Fruit fly (Drosophila melanogaster) whole organism, embryonic: Measurements from ENCODE around the gene Rpn10.

Experiments
- Adf1 ChIP-seq: fragments of 200-800 bp; sonication (Bioruptor generic); IDR thresholded peaks from 2 replicates; pipeline ENCODE4 v1.3.6; 2022; ENCODE audit warnings: missing biosample characterization, missing genetic modification characterization
- Atf3 ChIP-seq: fragments of 200-800 bp; sonication (Bioruptor generic); optimal IDR thresholded peaks from 3 replicates; lab custom pipeline; 2016; ENCODE audit warnings: missing biosample characterization, missing genetic modification characterization
- B-H2 ChIP-seq: fragments of 200-800 bp; sonication (Bioruptor generic); optimal IDR thresholded peaks from 2 replicates; lab custom pipeline; 2018; ENCODE audit warnings: missing biosample characterization, mild to moderate bottlenecking, missing genetic modification characterization
- Blimp-1 ChIP-seq: fragments of 200-800 bp; sonication (Bioruptor generic); optimal IDR thresholded peaks from 3 replicates; lab custom pipeline; 2018; ENCODE audit warnings: missing biosample characterization, missing genetic modification characterization, mild to moderate bottlenecking, moderate library complexity, missing genetic modification reagents
- CG10979 ChIP-seq: fragments of 200-800 bp; sonication (Bioruptor generic); optimal IDR thresholded peaks from 2 replicates; lab custom pipeline; 2018; ENCODE audit warnings: missing biosample characterization, mild to moderate bottlenecking, missing genetic modification characterization, moderate library complexity
- CG12942 ChIP-seq: fragments of 200-800 bp; sonication (Bioruptor generic); optimal IDR thresholded peaks from 3 replicates; lab custom pipeline; 2016; ENCODE audit warnings: missing biosample characterization, missing genetic modification characterization
- CG14860 ChIP-seq: fragments of 200-800 bp; sonication (Bioruptor generic); IDR thresholded peaks from 3 replicates; pipeline ENCODE4 v1.3.6; 2022; ENCODE audit warnings: missing biosample characterization, missing genetic modification characterization; ENCODE audit not compliant: partially characterized antibody
- CG17385 ChIP-seq: fragments of 200-800 bp; sonication (Bioruptor generic); optimal IDR thresholded peaks from 3 replicates; lab custom pipeline; 2018; ENCODE audit warnings: missing biosample characterization, mild to moderate bottlenecking, missing genetic modification characterization
- CG18599 ChIP-seq: fragments of 200-800 bp; sonication (Bioruptor generic); optimal IDR thresholded peaks from 3 replicates; lab custom pipeline; 2017; ENCODE audit warnings: missing biosample characterization, missing genetic modification characterization, mild to moderate bottlenecking, moderate library complexity, missing genetic modification reagents
- CG2120 ChIP-seq: fragments of 200-800 bp; sonication (Bioruptor generic); optimal IDR thresholded peaks from 3 replicates; lab custom pipeline; 2016; ENCODE audit warnings: missing biosample characterization, missing genetic modification characterization
- CG3065 ChIP-seq: fragments of 200-800 bp; sonication (Bioruptor generic); optimal IDR thresholded peaks from 2 replicates; lab custom pipeline; 2016; ENCODE audit warnings: missing biosample characterization, missing genetic modification characterization
- CG3847 ChIP-seq: fragments of 200-800 bp; sonication (Bioruptor generic); IDR thresholded peaks from 2 replicates; pipeline ENCODE4 v1.3.6; 2022; ENCODE audit warnings: missing biosample characterization, missing genetic modification characterization
- CG4617 ChIP-seq: fragments of 200-800 bp; sonication (Bioruptor generic); optimal IDR thresholded peaks from 3 replicates; lab custom pipeline; 2016; ENCODE audit warnings: missing biosample characterization, missing genetic modification characterization, borderline replicate concordance
- CG8089 ChIP-seq: fragments of 200-800 bp; sonication (Bioruptor generic); optimal IDR thresholded peaks from 3 replicates; lab custom pipeline; 2016; ENCODE audit warnings: missing biosample characterization, missing genetic modification characterization
- CHES-1-like ChIP-seq: fragments of 200-800 bp; sonication (Bioruptor generic); optimal IDR thresholded peaks from 2 replicates; lab custom pipeline; 2016; ENCODE audit warnings: missing biosample characterization, missing genetic modification characterization
- E2f2 ChIP-seq: fragments of 200-800 bp; sonication (Bioruptor generic); IDR thresholded peaks from 2 replicates; pipeline ENCODE4 v1.3.6; 2022; ENCODE audit warnings: missing biosample characterization, missing genetic modification characterization
- HLH54F ChIP-seq: fragments of 200-800 bp; sonication (Bioruptor generic); optimal IDR thresholded peaks from 3 replicates; lab custom pipeline; 2016; ENCODE audit warnings: missing biosample characterization, missing genetic modification characterization
- Mrtf ChIP-seq: fragments of 200-800 bp; sonication (Bioruptor generic); IDR thresholded peaks from 3 replicates; pipeline ENCODE4 v1.3.6; 2022; ENCODE audit warnings: missing biosample characterization, missing genetic modification characterization
- Neu2 ChIP-seq: fragments of 200-800 bp; sonication (Bioruptor generic); optimal IDR thresholded peaks from 3 replicates; lab custom pipeline; 2016; ENCODE audit warnings: missing biosample characterization, missing genetic modification characterization, borderline replicate concordance
- Pdp1 ChIP-seq, 2 experiments: fragments of 200-800 bp; sonication (Bioruptor generic); optimal IDR thresholded peaks; 3 replicates each; lab custom pipeline; 2016; ENCODE audit warnings: missing biosample characterization in 2 of 2, missing genetic modification characterization in 2 of 2, mild to moderate bottlenecking in 1 of 2, moderate library complexity in 1 of 2
- Ptx1 ChIP-seq: fragments of 200-800 bp; sonication (Bioruptor generic); IDR thresholded peaks from 2 replicates; pipeline ENCODE4 v1.3.6; 2022; ENCODE audit warnings: missing biosample characterization, missing genetic modification characterization
- Rfx ChIP-seq: fragments of 200-800 bp; sonication (Bioruptor generic); IDR thresholded peaks from 2 replicates; pipeline ENCODE4 v1.3.6; 2022; ENCODE audit warnings: missing biosample characterization, missing genetic modification characterization
- Scr ChIP-seq: fragments of 200-800 bp; sonication (Bioruptor generic); IDR thresholded peaks from 2 replicates; pipeline ENCODE4 v1.3.6; 2022; ENCODE audit warnings: missing biosample characterization, missing genetic modification characterization; ENCODE audit not compliant: partially characterized antibody
- Tbp ChIP-seq: fragments of >200 bp; optimal IDR thresholded peaks from 2 replicates; lab custom pipeline; 2018; ENCODE audit warnings: missing biosample characterization, missing genetic modification characterization
- ab ChIP-seq: fragments of 200-800 bp; sonication (Bioruptor generic); optimal IDR thresholded peaks from 2 replicates; lab custom pipeline; 2016; ENCODE audit warnings: missing biosample characterization, missing genetic modification characterization
- btn ChIP-seq: fragments of 200-800 bp; sonication (Bioruptor generic); optimal IDR thresholded peaks from 2 replicates; lab custom pipeline; 2016; ENCODE audit warnings: missing biosample characterization, missing genetic modification characterization
- esg ChIP-seq: fragments of 200-800 bp; sonication (Bioruptor generic); conservative IDR thresholded peaks from 2 replicates; pipeline ENCODE4 v1.3.6; 2022; ENCODE audit warnings: missing biosample characterization, missing genetic modification characterization
- grn ChIP-seq: fragments of 200-800 bp; sonication (Bioruptor generic); optimal IDR thresholded peaks from 3 replicates; lab custom pipeline; 2017; ENCODE audit warnings: missing biosample characterization, missing genetic modification characterization
- gt ChIP-seq: fragments of 200-800 bp; sonication (Bioruptor generic); IDR thresholded peaks from 2 replicates; pipeline ENCODE4 v1.3.6; 2022; ENCODE audit warnings: missing biosample characterization, missing genetic modification characterization
- jing ChIP-seq: fragments of 200-800 bp; sonication (Bioruptor generic); optimal IDR thresholded peaks from 2 replicates; lab custom pipeline; 2018; ENCODE audit warnings: missing biosample characterization, mild to moderate bottlenecking, missing genetic modification characterization
- lmd ChIP-seq: fragments of 200-800 bp; sonication (Bioruptor generic); IDR thresholded peaks from 2 replicates; pipeline ENCODE4 v1.3.6; 2022; ENCODE audit warnings: missing biosample characterization, missing genetic modification characterization
- lola ChIP-seq, 3 experiments: fragments of >200 bp in 2 of 3; fragments of 200-800 bp in 1 of 3; sonication (Bioruptor generic) in 1 of 3; optimal IDR thresholded peaks; 2 replicates each; lab custom pipeline; 2017 to 2019; ENCODE audit warnings: missing biosample characterization in 3 of 3, missing genetic modification characterization in 3 of 3, mild to moderate bottlenecking in 1 of 3, moderate library complexity in 1 of 3
- mam ChIP-seq: fragments of 200-800 bp; sonication (Bioruptor generic); optimal IDR thresholded peaks from 3 replicates; lab custom pipeline; 2016; ENCODE audit warnings: missing biosample characterization, missing genetic modification characterization
- mirr ChIP-seq: fragments of 200-800 bp; sonication (Bioruptor generic); optimal IDR thresholded peaks from 3 replicates; lab custom pipeline; 2018; ENCODE audit warnings: missing biosample characterization, mild to moderate bottlenecking, missing genetic modification characterization
- peb ChIP-seq: fragments of 200-800 bp; sonication (Bioruptor generic); IDR thresholded peaks from 2 replicates; pipeline ENCODE4 v1.3.6; 2022; ENCODE audit warnings: missing biosample characterization, missing genetic modification characterization
- pfk ChIP-seq: fragments of 200-800 bp; sonication (Bioruptor generic); optimal IDR thresholded peaks from 2 replicates; lab custom pipeline; 2018; ENCODE audit warnings: missing biosample characterization, mild to moderate bottlenecking, missing genetic modification characterization, moderate library complexity
- sqz ChIP-seq: fragments of 200-800 bp; sonication (Bioruptor generic); optimal IDR thresholded peaks from 3 replicates; lab custom pipeline; 2018; ENCODE audit warnings: missing biosample characterization, mild to moderate bottlenecking, missing genetic modification characterization
- tgo ChIP-seq: fragments of 200-800 bp; sonication (Bioruptor generic); IDR thresholded peaks from 3 replicates; pipeline ENCODE4 v1.3.6; 2022; ENCODE audit warnings: missing biosample characterization, missing genetic modification characterization
- vnd ChIP-seq: fragments of 200-800 bp; sonication (Bioruptor generic); IDR thresholded peaks from 3 replicates; pipeline ENCODE4 v1.3.6; 2022; ENCODE audit warnings: missing biosample characterization, missing genetic modification characterization; ENCODE audit not compliant: partially characterized antibody
- zen ChIP-seq: fragments of 200-800 bp; sonication (Bioruptor generic); optimal IDR thresholded peaks from 3 replicates; lab custom pipeline; 2018; ENCODE audit warnings: missing biosample characterization, mild to moderate bottlenecking, missing genetic modification characterization, moderate library complexity

Rpn10 gene

DNA sequence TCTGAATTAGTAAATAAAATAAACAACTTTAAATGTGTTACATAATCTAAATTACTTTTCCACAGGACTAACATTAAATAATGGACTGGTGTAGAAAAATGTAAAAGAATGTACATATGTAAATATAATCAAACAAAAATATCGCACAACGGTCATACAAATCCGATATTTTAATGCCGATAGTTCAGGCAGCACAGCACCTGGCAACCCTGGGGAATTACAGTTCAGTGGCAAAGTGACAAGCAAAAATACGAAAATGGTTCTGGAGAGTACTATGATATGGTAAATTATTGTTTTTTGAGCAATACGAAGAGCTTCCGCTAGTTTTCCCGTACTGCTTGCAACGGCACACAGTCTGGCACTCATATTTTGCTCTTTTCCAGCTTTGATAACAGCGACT, at the start of gene Rpn10 (continued):
- TF ChIP-seq zen (peak; percentile 45), esg (GFP tag; lab: Robert Waterston, UW) (no peak), CG18599 (no peak), CG8089 (GFP tag; lab: Kevin White, UChicago) (no peak), mam (GFP tag; lab: Kevin White, UChicago) (peak; percentile 38), CG4617 (peak; percentile 88), Rfx (GFP tag; lab: Robert Waterston, UW) (peak; percentile 65; the same call in 1 of the 2 replicates), CHES-1-like (GFP tag; lab: Kevin White, UChicago) (peak; percentile 44), CG12942 (GFP tag; lab: Kevin White, UChicago) (no peak), CG17385 (GFP tag; lab: Kevin White, UChicago) (no peak), ab (GFP tag; lab: Kevin White, UChicago) (no peak), mirr (GFP tag; lab: Kevin White, UChicago) (no peak), peb (GFP tag; lab: Robert Waterston, UW) (no peak), jing (GFP tag; lab: Kevin White, UChicago) (no peak), sqz (GFP tag; lab: Kevin White, UChicago) (no peak), tgo (GFP tag; lab: Robert Waterston, UW) (no peak), CG10979 (tag; lab: Kevin White, UChicago) (peak; percentile 8), HLH54F (no peak), B-H2 (GFP tag; lab: Kevin White, UChicago) (peak; percentile 46), CG2120 (peak; percentile 54), btn (no peak), lmd (GFP tag; lab: Robert Waterston, UW) (no peak), Ptx1 (no peak), Mrtf (GFP tag; lab: Robert Waterston, UW) (no peak), grn (GFP tag; lab: Kevin White, UChicago) (no peak), Pdp1 (GFP tag; optimal IDR thresholded peaks at IDR 0.05; lab: Kevin White, UChicago) (peak; percentile 8 to 86), Adf1 (GFP tag; lab: Robert Waterston, UW) (no peak), vnd (peak; percentile 97), lola (GFP tag; optimal IDR thresholded peaks at IDR 0.05; lab: Kevin White, UChicago) (peak in 1 of 3 experiments; percentile 13), Tbp (GFP tag; lab: Kevin White, UChicago) (no peak), Scr (peak; percentile 97), CG3847 (GFP tag; lab: Robert Waterston, UW) (peak; percentile 80), CG14860 (GFP tag; lab: Robert Waterston, UW) (peak; percentile 97), pfk (peak; percentile 69), E2f2 (GFP tag; lab: Robert Waterston, UW) (peak; percentile 58)
- TF ChIP-seq, all 482 proteins: peak for 139

DNA sequence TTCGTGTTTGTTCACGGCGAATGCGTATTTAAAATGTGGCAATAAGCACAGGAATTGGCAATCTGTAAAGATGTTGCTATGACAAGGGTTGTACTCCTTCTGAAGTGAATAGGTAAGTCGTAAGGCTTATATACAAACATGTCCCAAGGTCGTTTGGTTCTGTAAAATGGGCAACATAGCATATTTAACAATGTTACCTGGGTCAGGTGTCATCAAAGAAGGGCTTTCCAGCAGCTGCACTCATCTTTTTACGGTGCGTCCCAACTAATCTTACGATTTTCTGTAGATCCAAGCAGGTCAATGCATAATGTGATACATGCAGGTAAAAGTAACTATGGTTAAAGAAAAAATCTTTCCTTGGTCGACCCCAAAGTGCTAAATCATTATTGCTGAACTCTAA, 46.3 kb upstream of the Rpn10 start, which contains the start of gene Neu2:
Gene Neu2, minus strand, starts transcription at position 101 of the 400 bp plus-strand sequence.
- TF ChIP-seq CG3065 (GFP tag; lab: Kevin White, UChicago) (no peak), Neu2 (peak; percentile 9), Atf3 (GFP tag; lab: Kevin White, UChicago) (no peak), gt (GFP tag; lab: Robert Waterston, UW) (no peak), Blimp-1 (no peak)
- TF ChIP-seq, all 482 proteins: peak for 1
